Worm (Caenorhabditis elegans) whole organism, late embryonic: ENCODE results near the gene rpn-12.

ENCODE experiments used
- C38D4.7 ChIP-seq: fragments of 200-800 bp; sonication (Bioruptor generic); optimal IDR thresholded peaks from 2 replicates; lab custom pipeline; 2018; ENCODE audit warnings: mild to moderate bottlenecking, missing genetic modification characterization, moderate library complexity, missing compliant biosample characterization
- F13H6.1 ChIP-seq: sonication (generic microtip); optimal IDR thresholded peaks from 2 replicates; lab custom pipeline; 2016; ENCODE audit warnings: missing genetic modification characterization, missing compliant biosample characterization
- K02D7.2 ChIP-seq: sonication (generic microtip); optimal IDR thresholded peaks from 2 replicates; lab custom pipeline; 2017; ENCODE audit warnings: mild to moderate bottlenecking, missing genetic modification characterization, missing compliant biosample characterization
- T23F11.4 ChIP-seq: fragments of 200-800 bp; sonication (Bioruptor generic); optimal IDR thresholded peaks from 2 replicates; lab custom pipeline; 2018; ENCODE audit warnings: mild to moderate bottlenecking, missing genetic modification characterization, missing compliant biosample characterization
- Y22D7AL.16 ChIP-seq: sonication (generic microtip); optimal IDR thresholded peaks from 2 replicates; lab custom pipeline; 2016; ENCODE audit warnings: missing genetic modification characterization, missing compliant biosample characterization
- ahr-1 ChIP-seq: sonication (generic microtip); optimal IDR thresholded peaks from 2 replicates; lab custom pipeline; 2016; ENCODE audit warnings: missing genetic modification characterization, missing compliant biosample characterization
- ceh-14 ChIP-seq: sonication (generic microtip); optimal IDR thresholded peaks from 2 replicates; lab custom pipeline; 2016; ENCODE audit warnings: missing genotype, missing genetic modification characterization, missing compliant biosample characterization
- ceh-18 ChIP-seq: sonication (generic microtip); optimal IDR thresholded peaks from 2 replicates; lab custom pipeline; 2016; ENCODE audit warnings: missing genetic modification characterization, missing compliant biosample characterization
- ceh-19 ChIP-seq: fragments of 200-800 bp; sonication (Bioruptor generic); optimal IDR thresholded peaks from 2 replicates; lab custom pipeline; 2018; ENCODE audit warnings: mild to moderate bottlenecking, missing genetic modification characterization, missing compliant biosample characterization
- ceh-2 ChIP-seq: sonication (generic microtip); optimal IDR thresholded peaks from 2 replicates; lab custom pipeline; 2016; ENCODE audit warnings: missing genotype, missing genetic modification characterization, missing compliant biosample characterization
- ceh-22 ChIP-seq: sonication (generic microtip); optimal IDR thresholded peaks from 2 replicates; lab custom pipeline; 2017; ENCODE audit warnings: missing biosample characterization, missing genetic modification characterization
- ceh-24 ChIP-seq: sonication (generic microtip); optimal IDR thresholded peaks from 2 replicates; lab custom pipeline; 2016; ENCODE audit warnings: mild to moderate bottlenecking, missing genetic modification characterization, missing compliant biosample characterization
- ceh-30 ChIP-seq: fragments of 150-350 bp; optimal IDR thresholded peaks from 2 replicates; lab custom pipeline; 2014; ENCODE audit warnings: missing biosample characterization, missing genetic modification characterization
- ceh-31 ChIP-seq: sonication (generic microtip); optimal IDR thresholded peaks from 2 replicates; lab custom pipeline; 2016; ENCODE audit warnings: missing genetic modification characterization, missing compliant biosample characterization
- ceh-34 ChIP-seq: sonication (generic microtip); optimal IDR thresholded peaks from 2 replicates; lab custom pipeline; 2016; ENCODE audit warnings: mild to moderate bottlenecking, missing genetic modification characterization, missing compliant biosample characterization
- ceh-48 ChIP-seq: sonication (generic microtip); optimal IDR thresholded peaks from 2 replicates; lab custom pipeline; 2016; ENCODE audit warnings: missing genetic modification characterization, inconsistent platforms, missing compliant biosample characterization
- ceh-9 ChIP-seq: sonication (generic microtip); optimal IDR thresholded peaks from 2 replicates; lab custom pipeline; 2016; ENCODE audit warnings: mild to moderate bottlenecking, missing genetic modification characterization, inconsistent platforms, missing compliant biosample characterization
- che-1 ChIP-seq: sonication (generic microtip); optimal IDR thresholded peaks from 2 replicates; lab custom pipeline; 2016; ENCODE audit warnings: mild to moderate bottlenecking, missing genetic modification characterization, missing compliant biosample characterization
- elt-2 ChIP-seq: sonication (generic microtip); optimal IDR thresholded peaks from 2 replicates; lab custom pipeline; 2016; ENCODE audit warnings: missing genetic modification reagents, missing genetic modification characterization, missing compliant biosample characterization
- fkh-6 ChIP-seq: sonication (generic microtip); optimal IDR thresholded peaks from 2 replicates; lab custom pipeline; 2016; ENCODE audit warnings: missing genetic modification characterization, missing compliant biosample characterization
- hlh-13 ChIP-seq: fragments of 200-800 bp; sonication (Bioruptor generic); optimal IDR thresholded peaks from 2 replicates; lab custom pipeline; 2018; ENCODE audit warnings: mild to moderate bottlenecking, missing genetic modification characterization, missing compliant biosample characterization
- hlh-6 ChIP-seq: sonication (generic microtip); optimal IDR thresholded peaks from 2 replicates; lab custom pipeline; 2016; ENCODE audit warnings: missing genotype, missing genetic modification characterization, missing compliant biosample characterization
- lin-11 ChIP-seq: fragments of 200-800 bp; sonication (Bioruptor generic); optimal IDR thresholded peaks from 2 replicates; lab custom pipeline; 2018; ENCODE audit warnings: mild to moderate bottlenecking, missing genetic modification characterization, missing compliant biosample characterization
- madf-2 ChIP-seq: sonication (generic microtip); optimal IDR thresholded peaks from 2 replicates; lab custom pipeline; 2017; ENCODE audit warnings: missing genetic modification characterization, missing compliant biosample characterization
- nfya-1 ChIP-seq: sonication (generic microtip); optimal IDR thresholded peaks from 2 replicates; lab custom pipeline; 2017; ENCODE audit warnings: missing genetic modification characterization, mild to moderate bottlenecking, missing compliant biosample characterization, antibody characterized with exemption, moderate library complexity
- nhr-11 ChIP-seq: fragments of 150-350 bp; optimal IDR thresholded peaks from 2 replicates; lab custom pipeline; 2014; ENCODE audit warnings: missing biosample characterization, missing genetic modification characterization
- nhr-232 ChIP-seq: sonication (generic microtip); optimal IDR thresholded peaks from 2 replicates; lab custom pipeline; 2016; ENCODE audit warnings: missing genetic modification characterization, missing compliant biosample characterization
- npax-4 ChIP-seq: sonication (generic microtip); optimal IDR thresholded peaks from 2 replicates; lab custom pipeline; 2016; ENCODE audit warnings: missing genetic modification characterization, missing compliant biosample characterization
- odd-2 ChIP-seq: sonication (generic microtip); optimal IDR thresholded peaks from 2 replicates; lab custom pipeline; 2017; ENCODE audit warnings: antibody characterized with exemption, mild to moderate bottlenecking, missing genetic modification characterization, missing compliant biosample characterization
- pat-9 ChIP-seq: fragments of 200-800 bp; sonication (Bioruptor generic); optimal IDR thresholded peaks from 2 replicates; lab custom pipeline; 2018; ENCODE audit warnings: mild to moderate bottlenecking, missing genetic modification characterization, moderate library complexity, missing compliant biosample characterization
- pha-2 ChIP-seq: sonication (generic microtip); optimal IDR thresholded peaks from 2 replicates; lab custom pipeline; 2017; ENCODE audit warnings: mild to moderate bottlenecking, missing genetic modification characterization, missing compliant biosample characterization
- pha-4 ChIP-seq: fragments of 150-350 bp; optimal IDR thresholded peaks from 2 replicates; lab custom pipeline; 2018; ENCODE audit warnings: missing biosample characterization, missing genetic modification reagents, missing genetic modification characterization
- pqm-1 ChIP-seq: sonication (generic microtip); optimal IDR thresholded peaks from 2 replicates; lab custom pipeline; 2016; ENCODE audit warnings: missing genetic modification characterization, missing compliant biosample characterization
- pros-1 ChIP-seq: fragments of 150-350 bp; optimal IDR thresholded peaks from 2 replicates; lab custom pipeline; 2014; ENCODE audit warnings: missing biosample characterization, missing genetic modification reagents, missing genetic modification characterization
- ref-2 ChIP-seq: sonication (generic microtip); optimal IDR thresholded peaks from 2 replicates; lab custom pipeline; 2016; ENCODE audit warnings: missing genetic modification characterization, missing compliant biosample characterization
- rnt-1 ChIP-seq: sonication (generic microtip); optimal IDR thresholded peaks from 2 replicates; lab custom pipeline; 2016; ENCODE audit warnings: missing genetic modification characterization, missing compliant biosample characterization
- sdc-2 ChIP-seq: sonication (generic microtip); optimal IDR thresholded peaks from 2 replicates; lab custom pipeline; 2016; ENCODE audit warnings: missing genotype, missing genetic modification characterization, missing compliant biosample characterization
- syd-9 ChIP-seq: sonication (generic microtip); optimal IDR thresholded peaks from 2 replicates; lab custom pipeline; 2016; ENCODE audit warnings: mild to moderate bottlenecking, missing genetic modification characterization, moderate library complexity, missing compliant biosample characterization
- tbx-2 ChIP-seq: sonication (generic microtip); optimal IDR thresholded peaks from 2 replicates; lab custom pipeline; 2016; ENCODE audit warnings: missing genetic modification characterization, missing compliant biosample characterization
- tbx-7 ChIP-seq: sonication (generic microtip); optimal IDR thresholded peaks from 2 replicates; lab custom pipeline; 2016; ENCODE audit warnings: missing genotype, missing genetic modification characterization, missing compliant biosample characterization
- ttx-3 ChIP-seq: sonication (generic microtip); optimal IDR thresholded peaks from 2 replicates; lab custom pipeline; 2016; ENCODE audit warnings: missing genetic modification reagents, missing genetic modification characterization, missing compliant biosample characterization
- unc-3 ChIP-seq, 2 experiments: fragments of 200-800 bp in 1 of 2; sonication (Bioruptor generic) in 1 of 2; sonication (generic microtip) in 1 of 2; conservative IDR thresholded peaks in 1 of 2; optimal IDR thresholded peaks in 1 of 2; 2 replicates each; pipeline versions ENCODE4 v1.3.6 to Lab custom; 2016 to 2022; ENCODE audit warnings: missing compliant biosample characterization in 2 of 2, missing genetic modification characterization in 2 of 2, missing genetic modification reagents in 1 of 2
- unc-42 ChIP-seq: sonication (generic microtip); optimal IDR thresholded peaks from 2 replicates; lab custom pipeline; 2016; ENCODE audit warnings: missing genotype, missing genetic modification characterization, missing compliant biosample characterization
- unc-86 ChIP-seq: sonication (generic microtip); optimal IDR thresholded peaks from 2 replicates; lab custom pipeline; 2016; ENCODE audit warnings: missing genetic modification characterization, missing compliant biosample characterization
- zip-5 ChIP-seq: sonication (generic microtip); optimal IDR thresholded peaks from 2 replicates; lab custom pipeline; 2016; ENCODE audit warnings: missing genetic modification characterization, missing compliant biosample characterization
- ztf-16 ChIP-seq: sonication (generic microtip); optimal IDR thresholded peaks from 2 replicates; lab custom pipeline; 2017; ENCODE audit warnings: missing genetic modification characterization, missing compliant biosample characterization

Gene rpn-12

ce11 chrII:11632689-11633088 is 20.2 kb upstream of the rpn-12 start:
- TF ChIP-seq syd-9 (tag; lab: Kevin White, UChicago) (peak; percentile 26), ceh-31 (tag; lab: Kevin White, UChicago) (peak; percentile 27), hlh-6 (peak; percentile 27), Y22D7AL.16 (tag; lab: Kevin White, UChicago) (no peak), ref-2 (peak; percentile 19), F13H6.1 (tag; lab: Kevin White, UChicago) (no peak), ahr-1 (no peak), C38D4.7 (GFP tag; lab: Kevin White, UChicago) (no peak), unc-3 (GFP tag; conservative IDR thresholded peaks at IDR 0.05; lab: Robert Waterston, UW) (no peak), unc-3 (tag; optimal IDR thresholded peaks at IDR 0.05; lab: Kevin White, UChicago) (no peak), nfya-1 (tag; lab: Kevin White, UChicago) (peak; percentile 17), ceh-24 (no peak), ceh-30 (tag; lab: Kevin White, UChicago) (no peak), sdc-2 (peak; percentile 19), tbx-2 (tag; lab: Kevin White, UChicago) (peak; percentile 58), elt-2 (tag; lab: Kevin White, UChicago) (peak; percentile 3)

- TF ChIP-seq nhr-11 (tag; lab: Kevin White, UChicago): no peak
- no peak for TF ChIP-seq ceh-24
- TF ChIP-seq pqm-1 (tag; lab: Kevin White, UChicago): no peak
- no peak for TF ChIP-seq ttx-3 (tag; lab: Kevin White, UChicago)
These were observed 19.4 kb upstream of the rpn-12 start, which contains the start of gene din-1 for ce11 chrII:11633509-11633908. din-1 (minus strand) TSS chrII:11633609.

- peak; percentile 89 for TF ChIP-seq ceh-18 (tag; lab: Kevin White, UChicago)
- peak; percentile 46 for TF ChIP-seq hlh-6
- peak; percentile 24 for TF ChIP-seq ceh-2 (tag; lab: Kevin White, UChicago)
- TF ChIP-seq ztf-16 (tag; lab: Kevin White, UChicago): peak; percentile 65
- TF ChIP-seq ceh-19 (GFP tag; lab: Kevin White, UChicago): peak; percentile 64
- TF ChIP-seq sdc-2: peak; percentile 64
- TF ChIP-seq syd-9 (tag; lab: Kevin White, UChicago): peak; percentile 69
- TF ChIP-seq lin-11 (tag; lab: Kevin White, UChicago): no peak
- TF ChIP-seq K02D7.2: no peak
- TF ChIP-seq nhr-232 (tag; lab: Kevin White, UChicago): no peak
- TF ChIP-seq tbx-2 (tag; lab: Kevin White, UChicago): peak; percentile 90
- no peak for TF ChIP-seq ceh-9 (tag; lab: Kevin White, UChicago)
- TF ChIP-seq che-1 (tag; lab: Kevin White, UChicago): peak; percentile 18
- TF ChIP-seq C38D4.7 (GFP tag; lab: Kevin White, UChicago): peak; percentile 16
- TF ChIP-seq pha-2 (tag; lab: Kevin White, UChicago): peak; percentile 28
- no peak for TF ChIP-seq npax-4 (tag; lab: Kevin White, UChicago)
- no peak for TF ChIP-seq unc-86 (tag; lab: Kevin White, UChicago)
- peak; percentile 24 for TF ChIP-seq tbx-7
- no peak for TF ChIP-seq ceh-30 (tag; lab: Kevin White, UChicago)
- TF ChIP-seq ceh-14 (tag; lab: Kevin White, UChicago): peak; percentile 47
- peak; percentile 34 for TF ChIP-seq unc-42 (tag; lab: Kevin White, UChicago)
- no peak for TF ChIP-seq odd-2
- TF ChIP-seq pros-1: peak; percentile 80
- no peak for TF ChIP-seq Y22D7AL.16 (tag; lab: Kevin White, UChicago)
- no peak for TF ChIP-seq ceh-48 (tag; lab: Kevin White, UChicago)
- peak; percentile 36 for TF ChIP-seq T23F11.4 (GFP tag; lab: Kevin White, UChicago)
- TF ChIP-seq pha-4: no peak
- TF ChIP-seq ceh-22 (tag; lab: Kevin White, UChicago): peak; percentile 91
- TF ChIP-seq unc-3 (GFP tag; conservative IDR thresholded peaks at IDR 0.05; lab: Robert Waterston, UW): no peak
- no peak for TF ChIP-seq unc-3 (tag; optimal IDR thresholded peaks at IDR 0.05; lab: Kevin White, UChicago)
- peak; percentile 86 for TF ChIP-seq rnt-1 (tag; lab: Kevin White, UChicago)
- no peak for TF ChIP-seq hlh-13 (GFP tag; lab: Kevin White, UChicago)
- TF ChIP-seq ceh-34: peak; percentile 90
- peak; percentile 19 for TF ChIP-seq pat-9
- TF ChIP-seq pqm-1 (tag; lab: Kevin White, UChicago): no peak
- no peak for TF ChIP-seq zip-5 (tag; lab: Kevin White, UChicago)
- peak; percentile 2 for TF ChIP-seq fkh-6
- peak; percentile 100 for TF ChIP-seq madf-2 (tag; lab: Kevin White, UChicago)
- TF ChIP-seq ceh-24: no peak
These were observed 18.8 kb upstream of the rpn-12 start for ce11 chrII:11634057-11634676.
